Fruit fly (Drosophila melanogaster): ENCODE results near the gene CG2608.

dm6 chr2L:20647240-20647908, 1.8 kb downstream of the CG2608 start:
- TF ChIP-seq Hr96 (GFP tag; optimal IDR thresholded peaks at IDR 0.05): no peak
- TF ChIP-seq ovo (GFP tag; optimal IDR thresholded peaks at IDR 0.05): no peak
- peak; percentile 92 for TF ChIP-seq kay (GFP tag; ENCODE audit: borderline replicate concordance)
- peak; percentile 22 for TF ChIP-seq Crg-1 (GFP tag; optimal IDR thresholded peaks at IDR 0.05)
- peak; percentile 15 for TF ChIP-seq CG11617 (GFP tag; optimal IDR thresholded peaks at IDR 0.05)
- no peak for TF ChIP-seq cic (GFP tag; optimal IDR thresholded peaks at IDR 0.05)
- TF ChIP-seq CG12768 (GFP tag; optimal IDR thresholded peaks at IDR 0.05): no peak
- TF ChIP-seq bab1 (GFP tag; optimal IDR thresholded peaks at IDR 0.05): no peak
- peak; percentile 22 for TF ChIP-seq CG14711 (tag; optimal IDR thresholded peaks at IDR 0.05)
- peak; percentile 25 for TF ChIP-seq toe (GFP tag; optimal IDR thresholded peaks at IDR 0.05)
- TF ChIP-seq pad (GFP tag; optimal IDR thresholded peaks at IDR 0.05): no peak
- no peak for TF ChIP-seq tj (GFP tag; optimal IDR thresholded peaks at IDR 0.05)
- peak; percentile 3 for TF ChIP-seq CG1620 (GFP tag; optimal IDR thresholded peaks at IDR 0.05)

Data from whole organism, adult.